Worm (Caenorhabditis elegans): ENCODE measurements around the gene W07G4.8.

W07G4.8 gene

ce11 chrV:13085917-13086552 is 36.7 kb upstream of the W07G4.8 start:
- no peak for TF ChIP-seq elt-3 (tag; optimal IDR thresholded peaks at IDR 0.05)
- TF ChIP-seq pha-4 (tag; optimal IDR thresholded peaks at IDR 0.05): peak; percentile 32
- no peak for TF ChIP-seq ham-2 (GFP tag; optimal IDR thresholded peaks at IDR 0.05)
- peak; percentile 4 for TF ChIP-seq nhr-237 (tag; optimal IDR thresholded peaks at IDR 0.05)
- TF ChIP-seq mep-1 (tag; optimal IDR thresholded peaks at IDR 0.05): peak; percentile 52
- TF ChIP-seq lsy-2 (tag; optimal IDR thresholded peaks at IDR 0.05): peak; percentile 30
- peak; percentile 33 for TF ChIP-seq sptf-1 (tag; optimal IDR thresholded peaks at IDR 0.05)
- peak; percentile 12 for TF ChIP-seq ztf-11 (tag; optimal IDR thresholded peaks at IDR 0.05)
- TF ChIP-seq unc-39 (tag; optimal IDR thresholded peaks at IDR 0.05): no peak
- TF ChIP-seq ceh-43 (GFP tag; optimal IDR thresholded peaks at IDR 0.05): no peak
- TF ChIP-seq elt-1 (tag; optimal IDR thresholded peaks at IDR 0.05; ENCODE audit: borderline replicate concordance, insufficient read depth): no peak
- TF ChIP-seq blmp-1 (tag; optimal IDR thresholded peaks at IDR 0.05): no peak
- peak; percentile 93 for TF ChIP-seq unc-62 (GFP tag; optimal IDR thresholded peaks at IDR 0.05)
- TF ChIP-seq nhr-12 (tag; optimal IDR thresholded peaks at IDR 0.05): no peak
- TF ChIP-seq unc-120 (tag; optimal IDR thresholded peaks at IDR 0.05; ENCODE audit: poor library complexity, severe bottlenecking): peak; percentile 99
- peak; percentile 10 for TF ChIP-seq M03D4.4 (tag; optimal IDR thresholded peaks at IDR 0.05)
- no peak for TF ChIP-seq lin-32 (GFP tag; optimal IDR thresholded peaks at IDR 0.05)
- TF ChIP-seq lin-13 (tag; optimal IDR thresholded peaks at IDR 0.05): no peak
- no peak for TF ChIP-seq mab-5 (tag; optimal IDR thresholded peaks at IDR 0.05)
- TF ChIP-seq bed-3 (GFP tag; optimal IDR thresholded peaks at IDR 0.05): no peak
- no peak for TF ChIP-seq nhr-2 (tag; optimal IDR thresholded peaks at IDR 0.05)
- no peak for TF ChIP-seq nhr-28 (tag; optimal IDR thresholded peaks at IDR 0.05)
- no peak for TF ChIP-seq snpc-4 (tag; optimal IDR thresholded peaks at IDR 0.05)
- peak; percentile 52 for TF ChIP-seq hlh-1 (tag; optimal IDR thresholded peaks at IDR 0.05)
- no peak for TF ChIP-seq ceh-83 (GFP tag; optimal IDR thresholded peaks at IDR 0.05)

ce11 chrV:13085227-13085640 is 35.9 kb upstream of the W07G4.8 start:
- TF ChIP-seq ceh-39 (tag; optimal IDR thresholded peaks at IDR 0.05) (no peak), elt-3 (tag; optimal IDR thresholded peaks at IDR 0.05) (no peak), mab-5 (tag; optimal IDR thresholded peaks at IDR 0.05) (no peak), bed-3 (GFP tag; optimal IDR thresholded peaks at IDR 0.05) (no peak), hlh-1 (tag; optimal IDR thresholded peaks at IDR 0.05) (no peak), snpc-4 (tag; optimal IDR thresholded peaks at IDR 0.05) (no peak), tbx-8 (GFP tag; optimal IDR thresholded peaks at IDR 0.05) (no peak), ceh-43 (GFP tag; optimal IDR thresholded peaks at IDR 0.05) (no peak), nhr-2 (tag; optimal IDR thresholded peaks at IDR 0.05) (no peak), ham-2 (GFP tag; optimal IDR thresholded peaks at IDR 0.05) (no peak), nhr-76 (tag; optimal IDR thresholded peaks at IDR 0.05) (no peak), unc-120 (tag; optimal IDR thresholded peaks at IDR 0.05; ENCODE audit: poor library complexity, severe bottlenecking) (no peak)

ce11 chrV:13083751-13084672 is 34.7 kb upstream of the W07G4.8 start:
- no peak for TF ChIP-seq pha-4 (tag; optimal IDR thresholded peaks at IDR 0.05)

ce11 chrV:13082442-13083126 is 33.2 kb upstream of the W07G4.8 start, which contains the start of gene C34B4.2:
Gene C34B4.2 (plus strand): TSS chrV:13083055.
- TF ChIP-seq pha-4 (tag; optimal IDR thresholded peaks at IDR 0.05) (peak; percentile 38), ces-1 (GFP tag; optimal IDR thresholded peaks at IDR 0.05) (peak; percentile 12), mls-2 (tag; optimal IDR thresholded peaks at IDR 0.05) (no peak), unc-120 (tag; optimal IDR thresholded peaks at IDR 0.05; ENCODE audit: poor library complexity, severe bottlenecking) (peak; percentile 14), nhr-237 (tag; optimal IDR thresholded peaks at IDR 0.05) (peak; percentile 44), nhr-2 (tag; optimal IDR thresholded peaks at IDR 0.05) (no peak), nhr-28 (tag; optimal IDR thresholded peaks at IDR 0.05) (no peak), elt-1 (tag; optimal IDR thresholded peaks at IDR 0.05; ENCODE audit: borderline replicate concordance, insufficient read depth) (no peak), nhr-76 (tag; optimal IDR thresholded peaks at IDR 0.05) (no peak), hlh-1 (tag; optimal IDR thresholded peaks at IDR 0.05) (peak; percentile 49), unc-39 (tag; optimal IDR thresholded peaks at IDR 0.05) (no peak), lin-32 (GFP tag; optimal IDR thresholded peaks at IDR 0.05) (no peak), unc-62 (GFP tag; optimal IDR thresholded peaks at IDR 0.05) (no peak), zip-8 (tag; optimal IDR thresholded peaks at IDR 0.05) (peak; percentile 43)

All from whole organism, mixed stage, embryonic.